Fruit fly (Drosophila melanogaster) S2 (cell line): ENCODE results near the gene CG45428.

Experiments
- CG8478 ChIP-seq: fragments of >200 bp; optimal IDR thresholded peaks from 2 replicates; lab custom pipeline; 2018
- CTCF ChIP-seq, 2 experiments: fragments of >200 bp; optimal IDR thresholded peaks; 2 replicates each; lab custom pipeline; 2018

dm6 chr3L:22843094-22843493 is 6.2 kb upstream of the CG45428 start:
- TF ChIP-seq CG8478 (lab: Kevin White, UChicago) (no peak), CTCF (optimal IDR thresholded peaks at IDR 0.05; lab: Kevin White, UChicago) (no peak)
